Worm (Caenorhabditis elegans): ENCODE results near the gene F13H8.3.

Gene F13H8.3

ce11 chrII:6281903-6282302 is 18.1 kb downstream of the F13H8.3 start:
- TF ChIP-seq dao-5 (tag; optimal IDR thresholded peaks at IDR 0.05) (no peak), him-1 (tag; optimal IDR thresholded peaks at IDR 0.05) (no peak), W03F9.2 (tag; optimal IDR thresholded peaks at IDR 0.05) (no peak)

- TF ChIP-seq W03F9.2 (tag; optimal IDR thresholded peaks at IDR 0.05) (no peak), dao-5 (tag; optimal IDR thresholded peaks at IDR 0.05) (no peak), him-1 (tag; optimal IDR thresholded peaks at IDR 0.05) (no peak)
These were observed 19.3 kb downstream of the F13H8.3 start, which contains the start of gene F13H8.1 for ce11 chrII:6283074-6283473. F13H8.1 (plus strand) TSS chrII:6283384.

DNA sequence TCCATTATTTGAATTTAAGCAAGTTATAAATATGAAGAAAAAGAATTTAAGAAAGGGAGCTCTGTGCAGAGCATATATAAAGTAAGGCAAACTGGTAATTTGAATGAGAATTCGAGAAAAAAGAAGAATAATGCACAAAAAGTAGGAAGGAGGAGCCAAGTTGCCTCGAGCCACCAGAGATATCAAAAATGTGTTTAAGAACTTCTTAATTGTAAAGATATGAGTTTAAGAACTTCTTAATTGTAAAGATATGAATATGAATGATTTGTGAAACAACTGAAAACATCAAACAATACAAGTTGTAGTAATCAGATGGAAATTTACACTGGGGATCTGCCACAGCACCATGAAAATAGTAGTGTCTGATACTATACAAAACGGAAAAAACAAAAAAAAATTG is 23.1 kb downstream of the F13H8.3 start, which contains the start of gene F13H8.6:
TSS of gene F13H8.6 (minus strand) at position 101 of the 400 bp plus-strand sequence.
- no peak for TF ChIP-seq W03F9.2 (tag; optimal IDR thresholded peaks at IDR 0.05)
- TF ChIP-seq dao-5 (tag; optimal IDR thresholded peaks at IDR 0.05) = no peak
- no peak for TF ChIP-seq him-1 (tag; optimal IDR thresholded peaks at IDR 0.05)

DNA sequence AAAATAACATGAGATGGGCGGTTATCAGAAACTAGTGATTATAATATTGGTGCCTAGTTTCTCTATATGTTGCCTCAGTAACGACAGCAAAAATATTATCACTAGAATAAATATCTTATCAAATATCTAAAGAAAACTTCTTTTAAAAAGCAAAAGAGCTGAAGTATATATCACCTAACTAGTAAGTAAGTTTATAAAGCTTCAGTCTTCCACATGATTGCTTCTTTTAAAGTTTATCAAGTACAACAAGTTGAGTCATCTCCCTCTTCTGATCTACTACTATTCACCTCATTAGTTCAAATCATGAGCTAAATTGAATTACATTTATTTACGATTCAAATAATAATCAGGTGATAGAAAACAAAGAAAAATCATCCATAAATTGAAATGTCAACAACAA is 24.3 kb downstream of the F13H8.3 start:
- no peak for TF ChIP-seq him-1 (tag; optimal IDR thresholded peaks at IDR 0.05)
- no peak for TF ChIP-seq dao-5 (tag; optimal IDR thresholded peaks at IDR 0.05)
- no peak for TF ChIP-seq W03F9.2 (tag; optimal IDR thresholded peaks at IDR 0.05)

ce11 chrII:6290047-6290582 is 26.3 kb downstream of the F13H8.3 start, which contains the start of gene upb-1:
upb-1 (minus strand) TSS chrII:6290097.
- TF ChIP-seq him-1 (tag; optimal IDR thresholded peaks at IDR 0.05) (no peak), dao-5 (tag; optimal IDR thresholded peaks at IDR 0.05) (no peak), W03F9.2 (tag; optimal IDR thresholded peaks at IDR 0.05) (no peak)

- TF ChIP-seq him-1 (tag; optimal IDR thresholded peaks at IDR 0.05) = no peak
- TF ChIP-seq W03F9.2 (tag; optimal IDR thresholded peaks at IDR 0.05) = no peak
- TF ChIP-seq dao-5 (tag; optimal IDR thresholded peaks at IDR 0.05) = no peak
These were observed 28.7 kb downstream of the F13H8.3 start, which contains the start of gene nyn-3 for ce11 chrII:6292527-6292926. nyn-3 (minus strand) TSS chrII:6292627.

- TF ChIP-seq him-1 (tag; optimal IDR thresholded peaks at IDR 0.05) (no peak), dao-5 (tag; optimal IDR thresholded peaks at IDR 0.05) (no peak), W03F9.2 (tag; optimal IDR thresholded peaks at IDR 0.05) (no peak)
These were observed 30.5 kb downstream of the F13H8.3 start, which contains the start of gene mps-1 for ce11 chrII:6294261-6294660. mps-1 (minus strand) TSS chrII:6294361.

DNA sequence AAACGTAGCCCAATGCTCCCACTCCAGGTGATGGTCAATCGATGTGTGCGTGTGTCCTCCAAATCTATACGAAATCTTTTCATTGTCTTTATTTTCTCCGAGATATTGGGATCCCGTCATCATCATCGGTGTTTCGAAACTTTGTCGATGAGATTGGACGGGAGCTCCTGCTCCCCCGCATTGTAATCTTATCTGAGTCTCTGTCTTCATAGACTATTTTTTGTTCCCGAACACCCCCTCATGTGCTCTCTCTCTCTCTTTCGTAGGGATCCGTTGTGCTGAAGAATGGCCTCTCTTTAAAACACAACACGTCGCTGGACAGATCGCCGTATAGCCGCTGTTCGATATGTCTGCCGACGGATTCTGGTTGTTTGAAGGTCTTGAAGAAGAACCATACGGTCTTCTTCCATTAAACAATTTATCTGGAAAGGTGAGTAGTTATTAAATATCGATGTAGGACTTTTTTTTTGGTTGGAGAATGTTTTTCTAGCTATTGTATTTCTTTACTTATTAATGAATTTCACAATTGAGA is 39.5 kb downstream of the F13H8.3 start, which contains the start of gene C29F5.1:
TSS of gene C29F5.1 (plus strand) at position 317 of the 532 bp plus-strand sequence.
- TF ChIP-seq him-1 (tag; optimal IDR thresholded peaks at IDR 0.05) (no peak), dao-5 (tag; optimal IDR thresholded peaks at IDR 0.05) (no peak), W03F9.2 (tag; optimal IDR thresholded peaks at IDR 0.05) (no peak)

DNA sequence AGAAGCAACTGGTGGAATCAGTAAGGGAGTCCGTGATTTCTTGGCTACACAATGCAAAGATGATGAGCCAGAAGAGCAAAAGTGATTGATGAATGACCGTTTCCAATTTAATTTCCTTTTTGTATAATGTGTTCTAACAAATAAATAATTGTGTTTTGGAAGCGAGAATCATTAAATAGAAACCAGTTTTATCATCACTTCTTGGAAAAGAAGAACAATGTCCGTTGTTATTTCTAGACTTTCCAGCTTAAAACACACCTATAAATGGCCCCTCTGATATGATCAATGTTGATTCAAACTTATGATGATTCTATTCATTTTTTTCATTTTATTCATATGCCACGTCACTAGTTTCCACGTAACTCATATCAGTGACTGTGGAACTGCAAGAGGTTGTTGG is 42.3 kb downstream of the F13H8.3 start, which contains the start of gene C29F5.8:
TSS of gene C29F5.8 (plus strand) at position 301 of the 400 bp plus-strand sequence.
- TF ChIP-seq him-1 (tag; optimal IDR thresholded peaks at IDR 0.05) = no peak
- TF ChIP-seq W03F9.2 (tag; optimal IDR thresholded peaks at IDR 0.05) = no peak
- no peak for TF ChIP-seq dao-5 (tag; optimal IDR thresholded peaks at IDR 0.05)

DNA sequence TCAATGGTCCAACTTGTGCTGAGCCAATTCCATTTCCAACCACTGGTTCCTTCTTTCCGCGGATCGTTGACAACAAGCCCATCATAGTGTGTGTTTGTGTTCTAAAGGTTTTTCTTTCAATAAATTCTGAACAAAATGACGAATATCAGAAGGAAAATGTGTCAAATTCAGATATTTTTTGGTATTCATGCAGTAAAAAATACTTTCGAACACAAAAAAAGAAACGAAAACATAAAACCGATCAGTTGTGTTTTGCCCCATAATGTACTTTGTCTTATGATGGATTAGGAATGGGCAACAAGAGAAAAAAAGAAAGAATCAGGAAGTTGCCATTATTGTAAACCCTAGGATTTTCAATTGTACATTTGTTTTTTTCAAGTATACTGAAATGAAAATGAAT is 45.4 kb downstream of the F13H8.3 start, which contains the start of gene glb-10:
TSS of gene glb-10 (minus strand) at position 101 of the 400 bp plus-strand sequence.
- TF ChIP-seq W03F9.2 (tag; optimal IDR thresholded peaks at IDR 0.05) (no peak), dao-5 (tag; optimal IDR thresholded peaks at IDR 0.05) (no peak), him-1 (tag; optimal IDR thresholded peaks at IDR 0.05) (no peak)

ce11 chrII:6311459-6311858 is 47.7 kb downstream of the F13H8.3 start:
- TF ChIP-seq W03F9.2 (tag; optimal IDR thresholded peaks at IDR 0.05) (no peak), dao-5 (tag; optimal IDR thresholded peaks at IDR 0.05) (no peak), him-1 (tag; optimal IDR thresholded peaks at IDR 0.05) (no peak)

- TF ChIP-seq dao-5 (tag; optimal IDR thresholded peaks at IDR 0.05) = no peak
- TF ChIP-seq W03F9.2 (tag; optimal IDR thresholded peaks at IDR 0.05) = no peak
- TF ChIP-seq him-1 (tag; optimal IDR thresholded peaks at IDR 0.05) = no peak
These were observed 48.1 kb downstream of the F13H8.3 start for ce11 chrII:6311888-6312287.
